Worm (Caenorhabditis elegans) whole organism, young adult: ENCODE data around the gene dhs-24.

Experiments
- F23B12.7 ChIP-seq: sonication (generic microtip); optimal IDR thresholded peaks from 2 replicates; lab custom pipeline; 2017; ENCODE audit warnings: missing genetic modification characterization, mild to moderate bottlenecking, missing compliant biosample characterization, antibody characterized with exemption, moderate library complexity; ENCODE audit not compliant: insufficient read depth
- F52B5.7 ChIP-seq: sonication (generic microtip); optimal IDR thresholded peaks from 2 replicates; lab custom pipeline; 2016; ENCODE audit warnings: mild to moderate bottlenecking, missing genetic modification characterization, missing compliant biosample characterization
- K12H6.12 ChIP-seq: fragments of 200-800 bp; sonication (Bioruptor generic); optimal IDR thresholded peaks from 2 replicates; lab custom pipeline; 2018; ENCODE audit warnings: mild to moderate bottlenecking, missing genetic modification characterization, missing compliant biosample characterization
- akir-1 ChIP-seq: fragments of 200-800 bp; sonication (Bioruptor generic); optimal IDR thresholded peaks from 2 replicates; lab custom pipeline; 2018; ENCODE audit warnings: mild to moderate bottlenecking, missing genetic modification characterization, moderate library complexity, missing compliant biosample characterization
- cebp-2 ChIP-seq: fragments of 200-800 bp; sonication (Bioruptor generic); IDR thresholded peaks from 2 replicates; pipeline ENCODE4 v1.3.6; 2022; ENCODE audit warnings: missing genetic modification characterization, missing compliant biosample characterization
- egl-44 ChIP-seq: fragments of 200-800 bp; sonication (Bioruptor generic); IDR thresholded peaks from 2 replicates; pipeline ENCODE4 v1.3.6; 2022; ENCODE audit warnings: missing genetic modification reagents, missing genetic modification characterization, missing compliant biosample characterization
- let-526 ChIP-seq: fragments of 200-800 bp; sonication (Bioruptor generic); IDR thresholded peaks from 2 replicates; pipeline ENCODE4 v1.3.6; 2022; ENCODE audit warnings: missing genetic modification reagents, missing genetic modification characterization, missing compliant biosample characterization
- lin-35 ChIP-seq, 3 experiments: fragments of 150-350 bp in 2 of 3; sonication (generic microtip) in 1 of 3; optimal IDR thresholded peaks; 2 replicates each; lab custom pipeline; 2014 to 2018; ENCODE audit warnings: missing biosample characterization in 3 of 3, missing genetic modification characterization in 3 of 3, missing genetic modification reagents in 3 of 3
- lin-54 ChIP-seq: fragments of 200-800 bp; sonication (Bioruptor generic); optimal IDR thresholded peaks from 2 replicates; lab custom pipeline; 2018; ENCODE audit warnings: mild to moderate bottlenecking, missing genetic modification characterization, missing compliant biosample characterization
- mes-4 ChIP-seq: sonication (generic microtip); optimal IDR thresholded peaks from 2 replicates; lab custom pipeline; 2016; ENCODE audit warnings: missing genotype, missing genetic modification characterization, missing compliant biosample characterization
- tbx-9 ChIP-seq: sonication (generic microtip); optimal IDR thresholded peaks from 2 replicates; lab custom pipeline; 2016; ENCODE audit warnings: borderline replicate concordance, missing genetic modification characterization, inconsistent platforms, missing compliant biosample characterization
- xnd-1 ChIP-seq: sonication (generic microtip); optimal IDR thresholded peaks from 2 replicates; lab custom pipeline; 2016; ENCODE audit warnings: missing genotype, missing genetic modification reagents, missing genetic modification characterization, missing compliant biosample characterization
- zfh-2 ChIP-seq: fragments of 200-800 bp; sonication (Bioruptor generic); conservative IDR thresholded peaks from 2 replicates; pipeline ENCODE4 v1.3.6; 2022; ENCODE audit warnings: missing genetic modification reagents, missing genetic modification characterization, missing compliant biosample characterization

- TF ChIP-seq tbx-9 (tag; lab: Kevin White, UChicago): no peak
- no peak for TF ChIP-seq mes-4 (tag; lab: Kevin White, UChicago)
- no peak for TF ChIP-seq F23B12.7 (tag; lab: Kevin White, UChicago)
- TF ChIP-seq cebp-2: no peak
- no peak for TF ChIP-seq let-526 (GFP tag; lab: Robert Waterston, UW)
- no peak for TF ChIP-seq K12H6.12 (tag; lab: Kevin White, UChicago)
- TF ChIP-seq lin-54: no peak
- no peak for TF ChIP-seq F52B5.7 (tag; lab: Kevin White, UChicago)
- TF ChIP-seq xnd-1 (tag; lab: Kevin White, UChicago): no peak
- TF ChIP-seq lin-35 (GFP tag; optimal IDR thresholded peaks at IDR 0.05; lab: Kevin White, UChicago): no peak
- no peak for TF ChIP-seq egl-44 (GFP tag; lab: Robert Waterston, UW)
- TF ChIP-seq zfh-2 (GFP tag; lab: Robert Waterston, UW): no peak
- TF ChIP-seq akir-1 (GFP tag; lab: Kevin White, UChicago): no peak
Measured at ce11 chrV:19961971-19962370, 15.5 kb upstream of the dhs-24 start.
